Worm (Caenorhabditis elegans) whole organism, young adult: Measurements from ENCODE around the gene csn-5.

Experiments
- B0019.2 ChIP-seq: fragments of 200-800 bp; sonication (Bioruptor generic); conservative IDR thresholded peaks from 2 replicates; pipeline ENCODE4 v1.3.6; 2022; ENCODE audit warnings: missing genetic modification reagents, missing genetic modification characterization, missing compliant biosample characterization
- B0336.3 ChIP-seq: fragments of 200-800 bp; sonication (Bioruptor generic); IDR thresholded peaks from 2 replicates; pipeline ENCODE4 v1.3.6; 2022; ENCODE audit warnings: missing genetic modification characterization, missing compliant biosample characterization
- C17E4.6 ChIP-seq: fragments of 200-800 bp; sonication (Bioruptor generic); IDR thresholded peaks from 2 replicates; pipeline ENCODE4 v1.3.6; 2022; ENCODE audit warnings: missing genetic modification reagents, missing genetic modification characterization, missing compliant biosample characterization
- F23B12.7 ChIP-seq: sonication (generic microtip); optimal IDR thresholded peaks from 2 replicates; lab custom pipeline; 2017; ENCODE audit warnings: missing genetic modification characterization, mild to moderate bottlenecking, missing compliant biosample characterization, antibody characterized with exemption, moderate library complexity; ENCODE audit not compliant: insufficient read depth
- F37B4.10 ChIP-seq: fragments of 200-800 bp; sonication (Bioruptor generic); IDR thresholded peaks from 2 replicates; pipeline ENCODE4 v1.3.6; 2022; ENCODE audit warnings: missing genetic modification characterization, missing compliant biosample characterization
- Y79H2A.3 ChIP-seq: fragments of 200-800 bp; sonication (Bioruptor generic); conservative IDR thresholded peaks from 2 replicates; pipeline ENCODE4 v1.3.6; 2022; ENCODE audit warnings: missing genetic modification reagents, missing genetic modification characterization, missing compliant biosample characterization
- aptf-2 ChIP-seq: fragments of 200-800 bp; sonication (Bioruptor generic); conservative IDR thresholded peaks from 2 replicates; pipeline ENCODE4 v1.3.6; 2022; ENCODE audit warnings: missing genetic modification reagents, missing genetic modification characterization, missing compliant biosample characterization
- attf-5 ChIP-seq: fragments of 200-800 bp; sonication (Bioruptor generic); optimal IDR thresholded peaks from 2 replicates; lab custom pipeline; 2018; ENCODE audit warnings: mild to moderate bottlenecking, missing genetic modification characterization, missing compliant biosample characterization
- cebp-2 ChIP-seq: fragments of 200-800 bp; sonication (Bioruptor generic); IDR thresholded peaks from 2 replicates; pipeline ENCODE4 v1.3.6; 2022; ENCODE audit warnings: missing genetic modification characterization, missing compliant biosample characterization
- egrh-3 ChIP-seq: fragments of 200-800 bp; sonication (Bioruptor generic); IDR thresholded peaks from 2 replicates; pipeline ENCODE4 v1.3.6; 2022; ENCODE audit warnings: missing genetic modification reagents, missing genetic modification characterization, missing compliant biosample characterization
- him-1 ChIP-seq: sonication (generic microtip); optimal IDR thresholded peaks from 2 replicates; lab custom pipeline; 2016; ENCODE audit warnings: missing genotype, missing genetic modification reagents, missing genetic modification characterization, missing compliant biosample characterization
- hlh-12 ChIP-seq: sonication (generic microtip); optimal IDR thresholded peaks from 2 replicates; lab custom pipeline; 2016; ENCODE audit warnings: missing genetic modification characterization, missing compliant biosample characterization
- let-607 ChIP-seq, 2 experiments: fragments of 200-800 bp in 1 of 2; sonication (Bioruptor generic) in 1 of 2; sonication (generic microtip) in 1 of 2; optimal IDR thresholded peaks; 2 replicates each; lab custom pipeline; 2016 to 2018; ENCODE audit warnings: mild to moderate bottlenecking in 2 of 2, missing compliant biosample characterization in 2 of 2, missing genetic modification characterization in 2 of 2, moderate library complexity in 2 of 2, missing genotype in 1 of 2
- lin-35 ChIP-seq, 3 experiments: fragments of 150-350 bp in 2 of 3; sonication (generic microtip) in 1 of 3; optimal IDR thresholded peaks; 2 replicates each; lab custom pipeline; 2014 to 2018; ENCODE audit warnings: missing biosample characterization in 3 of 3, missing genetic modification characterization in 3 of 3, missing genetic modification reagents in 3 of 3
- lsl-1 ChIP-seq: fragments of 200-800 bp; sonication (Bioruptor generic); optimal IDR thresholded peaks from 2 replicates; lab custom pipeline; 2018; ENCODE audit warnings: mild to moderate bottlenecking, missing genetic modification characterization, moderate library complexity, missing compliant biosample characterization
- madf-3 ChIP-seq: fragments of 200-800 bp; sonication (Bioruptor generic); IDR thresholded peaks from 2 replicates; pipeline ENCODE4 v1.3.6; 2022; ENCODE audit warnings: missing genetic modification reagents, missing genetic modification characterization, missing compliant biosample characterization
- madf-8 ChIP-seq: fragments of 200-800 bp; sonication (Bioruptor generic); conservative IDR thresholded peaks from 2 replicates; pipeline ENCODE4 v1.3.6; 2022; ENCODE audit warnings: missing genetic modification reagents, missing genetic modification characterization, missing compliant biosample characterization
- nhr-120 ChIP-seq: fragments of 200-800 bp; sonication (Bioruptor generic); IDR thresholded peaks from 2 replicates; pipeline ENCODE4 v1.3.6; 2022; ENCODE audit warnings: missing genetic modification characterization, missing compliant biosample characterization
- nhr-179 ChIP-seq: sonication (generic microtip); optimal IDR thresholded peaks from 2 replicates; lab custom pipeline; 2016; ENCODE audit warnings: mild to moderate bottlenecking, missing genetic modification characterization, missing compliant biosample characterization
- pbrm-1 ChIP-seq: fragments of 200-800 bp; sonication (Bioruptor generic); IDR thresholded peaks from 2 replicates; pipeline ENCODE4 v1.3.6; 2022; ENCODE audit warnings: missing genetic modification reagents, missing genetic modification characterization, missing compliant biosample characterization
- rpc-1 ChIP-seq, 2 experiments: fragments of 150-350 bp in 1 of 2; sonication (generic microtip) in 1 of 2; optimal IDR thresholded peaks; 2 replicates each; lab custom pipeline; 2014 to 2018; ENCODE audit warnings: missing biosample characterization in 1 of 2, missing genetic modification characterization in 1 of 2, missing genetic modification reagents in 1 of 2, missing genotype in 1 of 2
- snpc-4 ChIP-seq, 5 experiments: fragments of 150-350 bp in 1 of 5; sonication (generic microtip) in 4 of 5; optimal IDR thresholded peaks; 2 replicates each; lab custom pipeline; 2014 to 2018; ENCODE audit warnings: missing genetic modification characterization in 5 of 5, missing biosample characterization in 3 of 5, antibody characterized with exemption in 2 of 5, mild to moderate bottlenecking in 2 of 5, missing compliant biosample characterization in 2 of 5, missing genotype in 2 of 5, moderate library complexity in 2 of 5, missing genetic modification reagents in 1 of 5
- sptf-2 ChIP-seq: fragments of 200-800 bp; sonication (Bioruptor generic); optimal IDR thresholded peaks from 2 replicates; lab custom pipeline; 2018; ENCODE audit warnings: mild to moderate bottlenecking, missing genetic modification characterization, missing compliant biosample characterization
- tbp1 ChIP-seq: fragments of 200-800 bp; sonication (Bioruptor generic); optimal IDR thresholded peaks from 2 replicates; lab custom pipeline; 2018; ENCODE audit warnings: mild to moderate bottlenecking, missing genetic modification characterization, missing compliant biosample characterization
- zfh-2 ChIP-seq: fragments of 200-800 bp; sonication (Bioruptor generic); conservative IDR thresholded peaks from 2 replicates; pipeline ENCODE4 v1.3.6; 2022; ENCODE audit warnings: missing genetic modification reagents, missing genetic modification characterization, missing compliant biosample characterization
- ztf-22 ChIP-seq: fragments of 200-800 bp; sonication (Bioruptor generic); optimal IDR thresholded peaks from 2 replicates; lab custom pipeline; 2018; ENCODE audit warnings: mild to moderate bottlenecking, missing genetic modification characterization, moderate library complexity, missing compliant biosample characterization
- ztf-25 ChIP-seq: fragments of 200-800 bp; sonication (Bioruptor generic); IDR thresholded peaks from 2 replicates; pipeline ENCODE4 v1.3.6; 2022; ENCODE audit warnings: missing genetic modification reagents, missing genetic modification characterization, missing compliant biosample characterization
- ztf-28 ChIP-seq: fragments of 200-800 bp; sonication (Bioruptor generic); IDR thresholded peaks from 2 replicates; pipeline ENCODE4 v1.3.6; 2022; ENCODE audit warnings: missing genetic modification reagents, missing genetic modification characterization, missing compliant biosample characterization

csn-5 gene

ce11 chrIV:5674435-5674834 lies 25.1 kb downstream of the csn-5 start, which contains the start of gene srd-5:
Gene srd-5, minus strand, starts transcription at chrIV:5674535.
- TF ChIP-seq rpc-1 (optimal IDR thresholded peaks at IDR 0.05; lab: Kevin White, UChicago): no peak
- TF ChIP-seq rpc-1 (tag; optimal IDR thresholded peaks at IDR 0.05; lab: Kevin White, UChicago): no peak
- no peak for TF ChIP-seq let-607 (tag; optimal IDR thresholded peaks at IDR 0.05; lab: Kevin White, UChicago)
- no peak for TF ChIP-seq ztf-22 (GFP tag; lab: Kevin White, UChicago)
- no peak for TF ChIP-seq nhr-179
- no peak for TF ChIP-seq ztf-25 (GFP tag; lab: Robert Waterston, UW)
- TF ChIP-seq him-1 (tag; lab: Kevin White, UChicago): no peak
- no peak for TF ChIP-seq madf-8

- TF ChIP-seq Y79H2A.3: no peak
- no peak for TF ChIP-seq zfh-2 (GFP tag; lab: Robert Waterston, UW)
- no peak for TF ChIP-seq sptf-2 (GFP tag; lab: Kevin White, UChicago)
- TF ChIP-seq B0019.2 (GFP tag; lab: Robert Waterston, UW): no peak
- no peak for TF ChIP-seq B0336.3 (GFP tag; lab: Robert Waterston, UW)
- no peak for TF ChIP-seq pbrm-1 (GFP tag; lab: Robert Waterston, UW)
- TF ChIP-seq rpc-1 (optimal IDR thresholded peaks at IDR 0.05; lab: Kevin White, UChicago): no peak
- no peak for TF ChIP-seq rpc-1 (tag; optimal IDR thresholded peaks at IDR 0.05; lab: Kevin White, UChicago)
- TF ChIP-seq lsl-1 (GFP tag; lab: Kevin White, UChicago): no peak
- TF ChIP-seq ztf-28: no peak
- TF ChIP-seq attf-5: no peak
- TF ChIP-seq cebp-2 (GFP tag; lab: Robert Waterston, UW): no peak
- TF ChIP-seq F23B12.7 (tag; lab: Kevin White, UChicago): no peak
- TF ChIP-seq F37B4.10 (GFP tag; lab: Robert Waterston, UW): no peak
- no peak for TF ChIP-seq ztf-22 (GFP tag; lab: Kevin White, UChicago)
- no peak for TF ChIP-seq C17E4.6 (GFP tag; lab: Robert Waterston, UW)
- no peak for TF ChIP-seq lin-35 (GFP tag; optimal IDR thresholded peaks at IDR 0.05; lab: Kevin White, UChicago)
- no peak for TF ChIP-seq madf-3 (GFP tag; lab: Robert Waterston, UW)
- TF ChIP-seq tbp1 (GFP tag; lab: Kevin White, UChicago): no peak
Observed at ce11 chrIV:5678044-5678443, 28.7 kb downstream of the csn-5 start, which contains the start of gene C55C3.4. Gene C55C3.4, minus strand, starts transcription at chrIV:5678144.

- TF ChIP-seq aptf-2 (GFP tag; lab: Robert Waterston, UW): no peak
- TF ChIP-seq nhr-120 (GFP tag; lab: Robert Waterston, UW): no peak
- TF ChIP-seq egrh-3: no peak
Observed at ce11 chrIV:5682547-5683234, 33.4 kb downstream of the csn-5 start, which contains the start of the genes C55C3.7 and C55C3.6. Gene C55C3.7, minus strand, starts transcription at chrIV:5682647. Gene C55C3.6, plus strand, starts transcription at chrIV:5683184.

ce11 chrIV:5685014-5685413 lies 35.7 kb downstream of the csn-5 start, which contains the start of gene C55C3.3:
Gene C55C3.3, plus strand, starts transcription at chrIV:5685287.
- TF ChIP-seq snpc-4 (GFP tag; optimal IDR thresholded peaks at IDR 0.05; lab: Kevin White, UChicago): no peak
- peak in 1 of 4 experiments; percentile 61 for TF ChIP-seq snpc-4 (tag; optimal IDR thresholded peaks at IDR 0.05; lab: Kevin White, UChicago)
- no peak for TF ChIP-seq hlh-12 (tag; lab: Kevin White, UChicago)
